Worm (Caenorhabditis elegans) whole organism, mixed stage, embryonic: ENCODE measurements around the gene D1053.4.

Source experiments
- M03D4.4 ChIP-seq: sonication (generic microtip); optimal IDR thresholded peaks from 2 replicates; lab custom pipeline; 2017; ENCODE audit warnings: mild to moderate bottlenecking, missing genetic modification characterization, missing compliant biosample characterization
- bed-3 ChIP-seq: fragments of 200-800 bp; sonication (Bioruptor generic); optimal IDR thresholded peaks from 3 replicates; lab custom pipeline; 2018; ENCODE audit warnings: mild to moderate bottlenecking, missing genetic modification characterization, moderate library complexity, missing compliant biosample characterization
- blmp-1 ChIP-seq: fragments of 150-350 bp; optimal IDR thresholded peaks from 2 replicates; lab custom pipeline; 2014; ENCODE audit warnings: missing biosample characterization, missing genetic modification characterization
- ceh-43 ChIP-seq: fragments of 200-800 bp; sonication (Bioruptor generic); optimal IDR thresholded peaks from 2 replicates; lab custom pipeline; 2018; ENCODE audit warnings: mild to moderate bottlenecking, missing genetic modification characterization, moderate library complexity, missing compliant biosample characterization
- ceh-83 ChIP-seq: fragments of 200-800 bp; sonication (Bioruptor generic); optimal IDR thresholded peaks from 2 replicates; lab custom pipeline; 2018; ENCODE audit warnings: mild to moderate bottlenecking, missing genetic modification characterization, missing compliant biosample characterization
- cnd-1 ChIP-seq: fragments of 200-800 bp; sonication (Bioruptor generic); optimal IDR thresholded peaks from 2 replicates; lab custom pipeline; 2018; ENCODE audit warnings: mild to moderate bottlenecking, missing genetic modification characterization, missing compliant biosample characterization
- drap-1 ChIP-seq: fragments of 200-800 bp; sonication (Bioruptor generic); optimal IDR thresholded peaks from 3 replicates; lab custom pipeline; 2018; ENCODE audit warnings: mild to moderate bottlenecking, missing genetic modification characterization, missing compliant biosample characterization
- elt-1 ChIP-seq: sonication (generic microtip); optimal IDR thresholded peaks from 2 replicates; lab custom pipeline; 2017; ENCODE audit warnings: missing genetic modification characterization, mild to moderate bottlenecking, missing compliant biosample characterization, antibody characterized with exemption, moderate library complexity, borderline replicate concordance; ENCODE audit not compliant: insufficient read depth
- elt-3 ChIP-seq: fragments of 150-350 bp; optimal IDR thresholded peaks from 2 replicates; lab custom pipeline; 2014; ENCODE audit warnings: missing biosample characterization, missing genetic modification characterization
- flh-1 ChIP-seq: fragments of 200-800 bp; sonication (Bioruptor generic); optimal IDR thresholded peaks from 2 replicates; lab custom pipeline; 2018; ENCODE audit warnings: mild to moderate bottlenecking, missing genetic modification characterization, moderate library complexity, missing compliant biosample characterization
- ham-2 ChIP-seq: fragments of 200-800 bp; sonication (Bioruptor generic); optimal IDR thresholded peaks from 2 replicates; lab custom pipeline; 2018; ENCODE audit warnings: mild to moderate bottlenecking, missing genetic modification characterization, missing compliant biosample characterization
- hlh-1 ChIP-seq: fragments of 150-350 bp; optimal IDR thresholded peaks from 2 replicates; lab custom pipeline; 2014; ENCODE audit warnings: missing biosample characterization, missing genetic modification reagents, missing genetic modification characterization
- lin-13 ChIP-seq: fragments of 150-350 bp; optimal IDR thresholded peaks from 2 replicates; lab custom pipeline; 2014; ENCODE audit warnings: missing biosample characterization, missing genetic modification characterization
- lin-32 ChIP-seq: fragments of 200-800 bp; sonication (Bioruptor generic); optimal IDR thresholded peaks from 2 replicates; lab custom pipeline; 2018; ENCODE audit warnings: mild to moderate bottlenecking, missing genetic modification characterization, missing compliant biosample characterization
- lsy-2 ChIP-seq: fragments of 150-350 bp; optimal IDR thresholded peaks from 2 replicates; lab custom pipeline; 2014; ENCODE audit warnings: missing biosample characterization, missing genetic modification characterization
- mab-5 ChIP-seq: fragments of 150-350 bp; optimal IDR thresholded peaks from 2 replicates; lab custom pipeline; 2014; ENCODE audit warnings: missing biosample characterization, missing genetic modification characterization
- mep-1 ChIP-seq: fragments of 150-350 bp; optimal IDR thresholded peaks from 2 replicates; lab custom pipeline; 2017; ENCODE audit warnings: missing biosample characterization, missing genetic modification reagents, missing genetic modification characterization, inconsistent platforms
- mls-2 ChIP-seq: sonication (generic microtip); optimal IDR thresholded peaks from 2 replicates; lab custom pipeline; 2016; ENCODE audit warnings: mild to moderate bottlenecking, missing genetic modification characterization, moderate library complexity, missing compliant biosample characterization
- nhr-12 ChIP-seq: fragments of 150-350 bp; optimal IDR thresholded peaks from 2 replicates; lab custom pipeline; 2014; ENCODE audit warnings: missing biosample characterization, missing genetic modification characterization
- nhr-2 ChIP-seq: fragments of 150-350 bp; optimal IDR thresholded peaks from 2 replicates; lab custom pipeline; 2014; ENCODE audit warnings: missing biosample characterization, missing genetic modification characterization
- nhr-237 ChIP-seq: fragments of 150-350 bp; optimal IDR thresholded peaks from 2 replicates; lab custom pipeline; 2014; ENCODE audit warnings: missing biosample characterization, missing genetic modification characterization
- nhr-28 ChIP-seq: fragments of 150-350 bp; optimal IDR thresholded peaks from 2 replicates; lab custom pipeline; 2014; ENCODE audit warnings: missing biosample characterization, missing genetic modification characterization
- pha-4 ChIP-seq: fragments of 150-350 bp; optimal IDR thresholded peaks from 2 replicates; lab custom pipeline; 2018; ENCODE audit warnings: missing biosample characterization, missing genetic modification reagents, missing genetic modification characterization
- sem-2 ChIP-seq: fragments of 200-800 bp; sonication (Bioruptor generic); optimal IDR thresholded peaks from 2 replicates; lab custom pipeline; 2018; ENCODE audit warnings: mild to moderate bottlenecking, missing genetic modification characterization, missing compliant biosample characterization
- snpc-4 ChIP-seq: fragments of 150-350 bp; optimal IDR thresholded peaks from 2 replicates; lab custom pipeline; 2014; ENCODE audit warnings: missing biosample characterization, missing genetic modification characterization
- sptf-1 ChIP-seq: sonication (generic microtip); optimal IDR thresholded peaks from 2 replicates; lab custom pipeline; 2017; ENCODE audit warnings: mild to moderate bottlenecking, missing genetic modification characterization, moderate library complexity, missing compliant biosample characterization
- tbx-8 ChIP-seq: fragments of 200-800 bp; sonication (Bioruptor generic); optimal IDR thresholded peaks from 2 replicates; lab custom pipeline; 2018; ENCODE audit warnings: mild to moderate bottlenecking, missing genetic modification characterization, moderate library complexity, missing compliant biosample characterization
- unc-120 ChIP-seq: sonication (generic microtip); optimal IDR thresholded peaks from 2 replicates; lab custom pipeline; 2017; ENCODE audit warnings: missing genetic modification characterization, missing compliant biosample characterization; ENCODE audit not compliant: poor library complexity, severe bottlenecking
- unc-39 ChIP-seq: fragments of 150-350 bp; optimal IDR thresholded peaks from 2 replicates; lab custom pipeline; 2014; ENCODE audit warnings: missing biosample characterization, missing genetic modification characterization
- unc-62 ChIP-seq: fragments of 150-350 bp; optimal IDR thresholded peaks from 2 replicates; lab custom pipeline; 2014; ENCODE audit warnings: missing biosample characterization, missing genetic modification reagents, missing genetic modification characterization
- ztf-11 ChIP-seq: fragments of 150-350 bp; optimal IDR thresholded peaks from 2 replicates; lab custom pipeline; 2014; ENCODE audit warnings: missing biosample characterization, missing genetic modification characterization

Gene D1053.4

DNA sequence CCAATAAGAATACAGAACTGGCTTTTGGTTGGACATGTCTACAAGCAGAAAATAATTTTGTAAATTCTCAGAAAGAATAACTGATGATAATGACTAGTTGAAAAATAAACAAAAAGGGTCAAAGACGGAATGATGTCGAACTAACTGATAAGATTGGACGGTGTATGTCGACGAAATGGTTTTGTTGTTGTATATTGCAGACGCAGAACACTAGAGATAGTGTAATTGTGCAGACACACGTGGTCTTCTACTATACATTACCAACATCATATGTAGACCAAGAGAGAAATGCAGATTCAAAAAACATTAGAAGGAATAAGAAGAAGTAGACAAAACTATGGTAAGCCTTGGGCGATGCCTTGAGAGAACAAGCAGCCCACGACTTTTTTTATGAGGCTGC, 4.2 kb upstream of the D1053.4 start, which contains the start of the genes gst-42 and D1053.2:
Gene gst-42 (minus strand): TSS at position 176 of the 400 bp plus-strand sequence.
Gene D1053.2 (plus strand): TSS at position 391 of the 400 bp plus-strand sequence.
- no peak for TF ChIP-seq lin-32 (GFP tag; lab: Kevin White, UChicago)
- no peak for TF ChIP-seq nhr-237 (tag; lab: Kevin White, UChicago)
- no peak for TF ChIP-seq elt-3 (tag; lab: Kevin White, UChicago)
- TF ChIP-seq hlh-1 (tag; lab: Kevin White, UChicago), result no peak
- TF ChIP-seq cnd-1, result no peak
- TF ChIP-seq elt-1 (tag; lab: Kevin White, UChicago), result no peak
- TF ChIP-seq mab-5, result no peak
- TF ChIP-seq ztf-11 (tag; lab: Kevin White, UChicago), result no peak
- TF ChIP-seq drap-1 (GFP tag; lab: Kevin White, UChicago), result no peak
- TF ChIP-seq lin-13 (tag; lab: Kevin White, UChicago), result no peak
- TF ChIP-seq bed-3, result no peak
- TF ChIP-seq ceh-43 (GFP tag; lab: Kevin White, UChicago), result no peak
- no peak for TF ChIP-seq unc-120 (tag; lab: Kevin White, UChicago)
- TF ChIP-seq nhr-28, result no peak
- no peak for TF ChIP-seq M03D4.4 (tag; lab: Kevin White, UChicago)
- TF ChIP-seq blmp-1, result no peak
- no peak for TF ChIP-seq unc-62 (GFP tag; lab: Kevin White, UChicago)
- TF ChIP-seq pha-4, result no peak
- no peak for TF ChIP-seq snpc-4 (tag; lab: Kevin White, UChicago)
- no peak for TF ChIP-seq mep-1 (tag; lab: Kevin White, UChicago)

- TF ChIP-seq blmp-1 (no peak), lsy-2 (tag; lab: Kevin White, UChicago) (no peak), unc-62 (GFP tag; lab: Kevin White, UChicago) (no peak), M03D4.4 (tag; lab: Kevin White, UChicago) (no peak), ham-2 (GFP tag; lab: Kevin White, UChicago) (peak; percentile 49), ceh-83 (GFP tag; lab: Kevin White, UChicago) (no peak), sem-2 (no peak), bed-3 (no peak), elt-1 (tag; lab: Kevin White, UChicago) (peak; percentile 97), elt-3 (tag; lab: Kevin White, UChicago) (no peak), flh-1 (GFP tag; lab: Kevin White, UChicago) (no peak), snpc-4 (tag; lab: Kevin White, UChicago) (no peak), ztf-11 (tag; lab: Kevin White, UChicago) (no peak), mls-2 (tag; lab: Kevin White, UChicago) (no peak), cnd-1 (no peak)
Observed at ce11 chrX:11726450-11726849, 2.9 kb upstream of the D1053.4 start.

DNA sequence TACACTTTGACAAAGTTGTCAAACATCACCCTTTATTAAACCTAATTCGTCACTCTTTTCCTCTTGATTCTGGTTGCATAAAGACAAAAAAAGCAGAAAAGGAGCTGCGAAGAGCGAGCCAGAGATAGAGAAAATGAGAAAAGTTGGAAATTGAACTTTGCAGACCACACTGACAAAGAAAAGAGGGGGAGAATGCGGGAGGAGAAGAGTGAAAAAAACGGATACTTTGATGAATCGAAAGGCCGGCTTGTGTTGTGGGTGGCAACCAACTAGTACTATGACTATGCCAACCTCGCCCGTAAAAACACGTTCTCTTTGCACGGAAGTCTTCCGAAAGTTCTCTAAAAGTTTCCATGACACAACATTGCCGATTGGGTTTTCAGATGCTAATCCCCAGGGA, 2.0 kb upstream of the D1053.4 start:
- TF ChIP-seq hlh-1 (tag; lab: Kevin White, UChicago), result no peak
- no peak for TF ChIP-seq mab-5
- no peak for TF ChIP-seq pha-4
- no peak for TF ChIP-seq lsy-2 (tag; lab: Kevin White, UChicago)
- TF ChIP-seq unc-120 (tag; lab: Kevin White, UChicago), result no peak
- TF ChIP-seq sptf-1 (tag; lab: Kevin White, UChicago), result no peak
- no peak for TF ChIP-seq elt-1 (tag; lab: Kevin White, UChicago)
- no peak for TF ChIP-seq mls-2 (tag; lab: Kevin White, UChicago)
- no peak for TF ChIP-seq flh-1 (GFP tag; lab: Kevin White, UChicago)
- TF ChIP-seq cnd-1, result no peak
- TF ChIP-seq nhr-2, result no peak
- no peak for TF ChIP-seq snpc-4 (tag; lab: Kevin White, UChicago)
- no peak for TF ChIP-seq elt-3 (tag; lab: Kevin White, UChicago)
- TF ChIP-seq ceh-43 (GFP tag; lab: Kevin White, UChicago), result no peak
- no peak for TF ChIP-seq nhr-12 (tag; lab: Kevin White, UChicago)
- TF ChIP-seq unc-39, result no peak
- TF ChIP-seq tbx-8, result no peak
- TF ChIP-seq unc-62 (GFP tag; lab: Kevin White, UChicago), result no peak
- TF ChIP-seq ceh-83 (GFP tag; lab: Kevin White, UChicago), result no peak

DNA sequence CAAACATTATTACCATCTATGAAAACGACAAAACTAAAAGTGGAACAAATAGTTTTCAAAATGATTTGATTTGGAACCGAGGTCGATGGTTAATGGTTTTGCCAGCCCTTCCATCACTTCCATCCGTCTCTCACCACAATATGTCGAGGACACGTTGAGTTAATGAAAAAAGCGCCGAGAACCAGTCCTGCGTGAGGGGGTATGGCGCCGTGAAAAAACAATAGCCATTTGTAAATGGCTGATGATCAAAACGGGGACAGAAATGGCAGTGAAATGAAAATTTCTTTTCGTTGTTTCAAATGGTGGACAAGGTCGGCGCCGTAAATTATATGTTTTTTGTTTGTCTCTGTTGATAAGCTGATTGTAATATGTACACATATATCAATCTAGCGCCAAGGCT, 3.5 kb downstream of the D1053.4 start:
- TF ChIP-seq lin-13 (tag; lab: Kevin White, UChicago) (no peak), ceh-43 (GFP tag; lab: Kevin White, UChicago) (no peak), mep-1 (tag; lab: Kevin White, UChicago) (no peak), sem-2 (no peak), cnd-1 (no peak)
